Worm (Caenorhabditis elegans) whole organism, L2 larva: ENCODE results near the gene tag-275.

Source experiments
- blmp-1 ChIP-seq: sonication (generic microtip); optimal IDR thresholded peaks from 2 replicates; lab custom pipeline; 2017; ENCODE audit warnings: missing genetic modification characterization, mild to moderate bottlenecking, missing compliant biosample characterization, antibody characterized with exemption, moderate library complexity; ENCODE audit not compliant: insufficient read depth
- elt-3 ChIP-seq: sonication (generic microtip); optimal IDR thresholded peaks from 2 replicates; lab custom pipeline; 2017; ENCODE audit warnings: missing biosample characterization, missing genetic modification characterization
- fos-1 ChIP-seq: fragments of 150-350 bp; optimal IDR thresholded peaks from 2 replicates; lab custom pipeline; 2014; ENCODE audit warnings: missing biosample characterization, missing genetic modification characterization
- peb-1 ChIP-seq: fragments of 150-350 bp; optimal IDR thresholded peaks from 2 replicates; lab custom pipeline; 2014; ENCODE audit warnings: missing biosample characterization, missing genetic modification characterization
- unc-62 ChIP-seq: fragments of 150-350 bp; optimal IDR thresholded peaks from 2 replicates; lab custom pipeline; 2014; ENCODE audit warnings: missing biosample characterization, missing genetic modification reagents, missing genetic modification characterization

DNA sequence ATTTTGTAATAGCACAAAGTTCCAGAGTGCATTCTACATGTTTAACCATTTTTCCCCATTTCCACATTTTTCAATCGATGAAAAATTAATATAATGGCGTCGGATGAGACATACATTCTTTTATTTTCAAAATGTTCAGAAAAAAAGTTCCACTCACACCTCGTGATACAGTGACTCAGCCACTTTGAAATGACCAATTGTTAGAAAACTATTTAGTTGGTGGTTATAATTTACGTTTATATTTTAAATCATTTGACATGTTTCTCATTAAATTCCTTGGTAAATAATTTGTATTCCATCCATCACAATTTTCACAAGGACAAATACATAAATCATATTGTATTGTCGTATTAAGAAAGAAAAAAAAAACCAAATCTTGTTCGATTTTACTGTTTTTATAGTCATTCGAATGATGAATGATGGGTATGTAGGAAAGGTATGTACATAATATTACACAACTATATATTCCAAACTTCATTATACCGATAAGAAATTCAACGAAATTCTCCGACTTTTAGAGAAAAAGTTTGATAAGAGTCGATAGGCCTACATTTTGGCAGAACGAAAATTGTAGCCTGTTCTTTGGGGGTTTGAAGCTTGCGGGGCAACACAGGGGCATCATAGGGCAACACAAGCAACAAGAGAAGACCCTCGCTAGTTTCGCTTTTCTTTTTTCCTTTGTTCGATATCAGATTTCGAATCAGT, 49.8 kb downstream of the tag-275 start:
- TF ChIP-seq blmp-1 (tag; lab: Kevin White, UChicago) (peak; percentile 16), fos-1 (peak; percentile 65), elt-3 (tag; lab: Kevin White, UChicago) (no peak), unc-62 (GFP tag; lab: Kevin White, UChicago) (no peak), peb-1 (no peak)
